Fruit fly (Drosophila melanogaster) whole organism, embryonic: Measurements from ENCODE around the gene Tim17a1.

Experiments used
- Aef1 ChIP-seq: fragments of 200-800 bp; sonication (Bioruptor generic); IDR thresholded peaks from 3 replicates; pipeline ENCODE4 v1.3.6; 2022; ENCODE audit warnings: missing biosample characterization, missing genetic modification characterization
- CG1024 ChIP-seq: fragments of 200-800 bp; sonication (Bioruptor generic); IDR thresholded peaks from 2 replicates; pipeline ENCODE4 v1.3.6; 2022; ENCODE audit warnings: missing biosample characterization, missing genetic modification characterization
- CG10654 ChIP-seq: fragments of 200-800 bp; sonication (Bioruptor generic); optimal IDR thresholded peaks from 2 replicates; lab custom pipeline; 2016; ENCODE audit warnings: missing biosample characterization, missing genetic modification characterization
- CG12071 ChIP-seq: fragments of 200-800 bp; sonication (Bioruptor generic); optimal IDR thresholded peaks from 3 replicates; lab custom pipeline; 2018; ENCODE audit warnings: missing biosample characterization, mild to moderate bottlenecking, missing genetic modification characterization
- CG14965 ChIP-seq: fragments of 200-800 bp; sonication (Bioruptor generic); optimal IDR thresholded peaks from 2 replicates; lab custom pipeline; 2016; ENCODE audit warnings: missing biosample characterization, missing genetic modification characterization, borderline replicate concordance
- CG15696 ChIP-seq: fragments of 200-800 bp; sonication (Bioruptor generic); optimal IDR thresholded peaks from 2 replicates; lab custom pipeline; 2019; ENCODE audit warnings: missing biosample characterization, mild to moderate bottlenecking, missing genetic modification characterization, moderate library complexity
- CG17361 ChIP-seq: fragments of 200-800 bp; sonication (Bioruptor generic); IDR thresholded peaks from 3 replicates; pipeline ENCODE4 v1.3.6; 2022; ENCODE audit warnings: missing biosample characterization, missing genetic modification characterization
- CG17612 ChIP-seq: fragments of 200-800 bp; sonication (Bioruptor generic); IDR thresholded peaks from 2 replicates; pipeline ENCODE4 v1.3.6; 2022; ENCODE audit warnings: missing biosample characterization, missing genetic modification characterization
- CG17912 ChIP-seq: fragments of 200-800 bp; sonication (Bioruptor generic); optimal IDR thresholded peaks from 2 replicates; lab custom pipeline; 2018; ENCODE audit warnings: missing biosample characterization, mild to moderate bottlenecking, missing genetic modification characterization
- CG18764 ChIP-seq: fragments of 200-800 bp; sonication (Bioruptor generic); optimal IDR thresholded peaks from 3 replicates; lab custom pipeline; 2016; ENCODE audit warnings: missing biosample characterization, missing genetic modification characterization
- CG2678 ChIP-seq: fragments of 200-800 bp; sonication (Bioruptor generic); optimal IDR thresholded peaks from 3 replicates; lab custom pipeline; 2019; ENCODE audit warnings: missing biosample characterization, mild to moderate bottlenecking, missing genetic modification characterization, moderate library complexity
- CG34224 ChIP-seq: fragments of 200-800 bp; sonication (Bioruptor generic); IDR thresholded peaks from 3 replicates; pipeline ENCODE4 v1.3.6; 2022; ENCODE audit warnings: missing biosample characterization, missing genetic modification characterization; ENCODE audit not compliant: partially characterized antibody
- CG3726 ChIP-seq: fragments of 200-800 bp; sonication (Bioruptor generic); IDR thresholded peaks from 3 replicates; pipeline ENCODE4, ENCODE4 v1.3.6; 2022; ENCODE audit warnings: missing biosample characterization, missing genetic modification characterization
- CG6813 ChIP-seq: fragments of 200-800 bp; sonication (Bioruptor generic); optimal IDR thresholded peaks from 2 replicates; lab custom pipeline; 2017; ENCODE audit warnings: missing biosample characterization, missing genetic modification characterization, mild to moderate bottlenecking, moderate library complexity, missing genetic modification reagents
- CG7556 ChIP-seq: fragments of 200-800 bp; sonication (Bioruptor generic); optimal IDR thresholded peaks from 2 replicates; lab custom pipeline; 2017; ENCODE audit warnings: missing biosample characterization, mild to moderate bottlenecking, missing genetic modification characterization
- CG7839 ChIP-seq: fragments of 200-800 bp; sonication (Bioruptor generic); optimal IDR thresholded peaks from 3 replicates; lab custom pipeline; 2018; ENCODE audit warnings: missing biosample characterization, mild to moderate bottlenecking, missing genetic modification characterization, moderate library complexity
- CG8290 ChIP-seq, 3 experiments: fragments of 200-800 bp; sonication (Bioruptor generic); optimal IDR thresholded peaks; 2 replicates each; lab custom pipeline; 2016 to 2019; ENCODE audit warnings: missing biosample characterization in 3 of 3, missing genetic modification characterization in 3 of 3, mild to moderate bottlenecking in 2 of 3, moderate library complexity in 1 of 3
- CG9727 ChIP-seq: fragments of 200-800 bp; sonication (Bioruptor generic); optimal IDR thresholded peaks from 3 replicates; lab custom pipeline; 2017; ENCODE audit warnings: missing biosample characterization, mild to moderate bottlenecking, missing genetic modification characterization
- Chrac-16 ChIP-seq: fragments of 200-800 bp; sonication (Bioruptor generic); optimal IDR thresholded peaks from 3 replicates; lab custom pipeline; 2016; ENCODE audit warnings: missing biosample characterization, missing genetic modification characterization
- D19A ChIP-seq: fragments of 200-800 bp; optimal IDR thresholded peaks from 3 replicates; lab custom pipeline; 2019; ENCODE audit warnings: missing biosample characterization, mild to moderate bottlenecking, missing genetic modification characterization, moderate library complexity
- Elba2 ChIP-seq: fragments of 200-800 bp; sonication (Bioruptor generic); optimal IDR thresholded peaks from 3 replicates; lab custom pipeline; 2016; ENCODE audit warnings: missing biosample characterization, missing genetic modification characterization
- Fer2 ChIP-seq: fragments of 200-800 bp; sonication (Bioruptor generic); optimal IDR thresholded peaks from 2 replicates; lab custom pipeline; 2018; ENCODE audit warnings: missing biosample characterization, mild to moderate bottlenecking, missing genetic modification characterization, moderate library complexity
- Fer3 ChIP-seq: fragments of 200-800 bp; sonication (Bioruptor generic); optimal IDR thresholded peaks from 2 replicates; lab custom pipeline; 2018; ENCODE audit warnings: missing biosample characterization, mild to moderate bottlenecking, missing genetic modification characterization, moderate library complexity
- Gug ChIP-seq: fragments of 200-800 bp; sonication (Bioruptor generic); IDR thresholded peaks from 4 replicates; pipeline ENCODE4 v1.3.6; 2022; ENCODE audit warnings: missing biosample characterization, missing genetic modification characterization
- H2.0 ChIP-seq: fragments of 200-800 bp; sonication (Bioruptor generic); IDR thresholded peaks from 2 replicates; pipeline ENCODE4 v1.3.6; 2022; ENCODE audit warnings: missing biosample characterization, missing genetic modification characterization
- MESR4 ChIP-seq: fragments of 200-800 bp; sonication (Bioruptor generic); optimal IDR thresholded peaks from 2 replicates; lab custom pipeline; 2018; ENCODE audit warnings: missing biosample characterization, mild to moderate bottlenecking, missing genetic modification characterization, moderate library complexity
- MTF-1 ChIP-seq: fragments of 200-800 bp; sonication (Bioruptor generic); optimal IDR thresholded peaks from 2 replicates; lab custom pipeline; 2018; ENCODE audit warnings: missing biosample characterization, mild to moderate bottlenecking, missing genetic modification characterization, borderline replicate concordance
- Optix ChIP-seq: fragments of 200-800 bp; sonication (Bioruptor generic); IDR thresholded peaks from 3 replicates; pipeline ENCODE4 v1.3.6; 2022; ENCODE audit warnings: missing biosample characterization, missing genetic modification characterization
- Poxn ChIP-seq: fragments of 200-800 bp; sonication (Bioruptor generic); IDR thresholded peaks from 2 replicates; pipeline ENCODE4 v1.3.6; 2022; ENCODE audit warnings: missing biosample characterization, missing genetic modification characterization
- Tbp ChIP-seq: fragments of >200 bp; optimal IDR thresholded peaks from 2 replicates; lab custom pipeline; 2018; ENCODE audit warnings: missing biosample characterization, missing genetic modification characterization
- abd-A ChIP-seq: fragments of 200-800 bp; sonication (Bioruptor generic); optimal IDR thresholded peaks from 3 replicates; lab custom pipeline; 2019; ENCODE audit warnings: missing biosample characterization, mild to moderate bottlenecking, missing genetic modification characterization, moderate library complexity
- ase ChIP-seq: fragments of 200-800 bp; sonication (Bioruptor generic); IDR thresholded peaks from 3 replicates; pipeline ENCODE4 v1.3.6; 2022; ENCODE audit warnings: missing biosample characterization, missing genetic modification characterization
- bcd ChIP-seq: fragments of 200-800 bp; sonication (Bioruptor generic); optimal IDR thresholded peaks from 2 replicates; lab custom pipeline; 2017; ENCODE audit warnings: missing biosample characterization, mild to moderate bottlenecking, missing genetic modification characterization
- cas ChIP-seq: fragments of 200-800 bp; sonication (Bioruptor generic); IDR thresholded peaks from 2 replicates; pipeline ENCODE4 v1.3.6; 2022; ENCODE audit warnings: missing biosample characterization, missing genetic modification characterization
- dysf ChIP-seq: fragments of 200-800 bp; sonication (Bioruptor generic); IDR thresholded peaks from 3 replicates; pipeline ENCODE4 v1.3.6; 2022; ENCODE audit warnings: missing biosample characterization, missing genetic modification characterization
- ftz-f1 ChIP-seq: fragments of 200-800 bp; sonication (Bioruptor generic); optimal IDR thresholded peaks from 2 replicates; lab custom pipeline; 2016; ENCODE audit warnings: missing biosample characterization, missing genetic modification characterization
- gcm ChIP-seq: fragments of 200-800 bp; sonication (Bioruptor generic); optimal IDR thresholded peaks from 2 replicates; lab custom pipeline; 2019; ENCODE audit warnings: missing biosample characterization, mild to moderate bottlenecking, missing genetic modification characterization, moderate library complexity
- gem ChIP-seq: fragments of 200-800 bp; sonication (Bioruptor generic); optimal IDR thresholded peaks from 2 replicates; lab custom pipeline; 2019; ENCODE audit warnings: missing biosample characterization, mild to moderate bottlenecking, missing genetic modification characterization, moderate library complexity
- lmd ChIP-seq: fragments of 200-800 bp; sonication (Bioruptor generic); IDR thresholded peaks from 2 replicates; pipeline ENCODE4 v1.3.6; 2022; ENCODE audit warnings: missing biosample characterization, missing genetic modification characterization
- nau ChIP-seq: fragments of 200-800 bp; sonication (Bioruptor generic); optimal IDR thresholded peaks from 3 replicates; lab custom pipeline; 2017; ENCODE audit warnings: missing biosample characterization, mild to moderate bottlenecking, missing genetic modification characterization, missing genetic modification reagents
- pb ChIP-seq: fragments of 200-800 bp; sonication (Bioruptor generic); optimal IDR thresholded peaks from 3 replicates; lab custom pipeline; 2016; ENCODE audit warnings: missing biosample characterization, missing genetic modification characterization
- ro ChIP-seq: fragments of 200-800 bp; sonication (Bioruptor generic); IDR thresholded peaks from 2 replicates; pipeline ENCODE4 v1.3.6; 2022; ENCODE audit warnings: missing biosample characterization, missing genetic modification characterization
- shn ChIP-seq: fragments of 200-800 bp; sonication (Bioruptor generic); optimal IDR thresholded peaks from 3 replicates; lab custom pipeline; 2016; ENCODE audit warnings: missing biosample characterization, missing genetic modification characterization
- sqz ChIP-seq: fragments of 200-800 bp; sonication (Bioruptor generic); optimal IDR thresholded peaks from 3 replicates; lab custom pipeline; 2018; ENCODE audit warnings: missing biosample characterization, mild to moderate bottlenecking, missing genetic modification characterization
- unc-4 ChIP-seq: fragments of 200-800 bp; sonication (Bioruptor generic); IDR thresholded peaks from 2 replicates; pipeline ENCODE4 v1.3.6; 2022; ENCODE audit warnings: missing biosample characterization, missing genetic modification characterization; ENCODE audit not compliant: partially characterized antibody
- vfl ChIP-seq: fragments of 200-800 bp; sonication (Bioruptor generic); optimal IDR thresholded peaks from 2 replicates; lab custom pipeline; 2016; ENCODE audit warnings: missing biosample characterization, missing genetic modification characterization

Tim17a1 gene

dm6 chr3R:12345989-12346388 lies 18.5 kb downstream of the Tim17a1 start (continued):
- TF ChIP-seq ftz-f1 (GFP tag; lab: Kevin White, UChicago) (no peak), CG7556 (GFP tag; lab: Kevin White, UChicago) (peak; percentile 14), CG17361 (0 out of 3 replicates have a peak, but pooled peaks have one; percentile 36), CG10654 (no peak), nau (no peak), Fer3 (tag; lab: Kevin White, UChicago) (no peak), CG34224 (GFP tag; lab: Robert Waterston, UW) (no peak), CG17612 (GFP tag; lab: Robert Waterston, UW) (no peak), gcm (GFP tag; lab: Kevin White, UChicago) (no peak), CG14965 (GFP tag; lab: Kevin White, UChicago) (no peak)

dm6 chr3R:12344914-12345549 lies 19.4 kb downstream of the Tim17a1 start:
- TF ChIP-seq sqz (GFP tag; lab: Kevin White, UChicago) (peak; percentile 12), Poxn (GFP tag; lab: Robert Waterston, UW) (no peak), gem (tag; lab: Kevin White, UChicago) (peak; percentile 17), D19A (tag; lab: Kevin White, UChicago) (peak; percentile 68), CG8290 (GFP tag; optimal IDR thresholded peaks at IDR 0.05; lab: Kevin White, UChicago) (peak; percentile 94), CG8290 (tag; optimal IDR thresholded peaks at IDR 0.05; lab: Kevin White, UChicago) (peak in 1 of 2 experiments; percentile 81), CG17612 (GFP tag; lab: Robert Waterston, UW) (peak; percentile 89), CG18764 (GFP tag; lab: Kevin White, UChicago) (no peak)

- no peak for TF ChIP-seq unc-4 (GFP tag; lab: Robert Waterston, UW)
- no peak for TF ChIP-seq CG1024 (GFP tag; lab: Robert Waterston, UW)
- TF ChIP-seq CG15696 (tag; lab: Kevin White, UChicago): no peak
- TF ChIP-seq CG2678 (tag; lab: Kevin White, UChicago): no peak
- TF ChIP-seq MESR4 (GFP tag; lab: Kevin White, UChicago): no peak
- no peak for TF ChIP-seq Optix (GFP tag; lab: Robert Waterston, UW)
- TF ChIP-seq H2.0 (GFP tag; lab: Robert Waterston, UW): no peak
- TF ChIP-seq CG7839 (tag; lab: Kevin White, UChicago): no peak
- no peak for TF ChIP-seq CG9727 (GFP tag; lab: Kevin White, UChicago)
- no peak for TF ChIP-seq dysf (GFP tag; lab: Robert Waterston, UW)
- TF ChIP-seq CG6813: no peak
- no peak for TF ChIP-seq Elba2 (GFP tag; lab: Kevin White, UChicago)
- TF ChIP-seq CG3726 (GFP tag; lab: Robert Waterston, UW): no peak
Measured at dm6 chr3R:12341374-12341773, 23.1 kb downstream of the Tim17a1 start, which contains the start of gene Sgsf. Sgsf (plus strand) TSS chr3R:12341674.

dm6 chr3R:12329827-12330226 lies 34.7 kb downstream of the Tim17a1 start:
- no peak for TF ChIP-seq Fer2 (tag; lab: Kevin White, UChicago)
- no peak for TF ChIP-seq CG12071
- TF ChIP-seq ro (GFP tag; lab: Robert Waterston, UW): no peak
- TF ChIP-seq pb: no peak
- TF ChIP-seq CG7556 (GFP tag; lab: Kevin White, UChicago): no peak
- peak; percentile 43 for TF ChIP-seq abd-A (tag; lab: Kevin White, UChicago)
- TF ChIP-seq MTF-1 (GFP tag; lab: Kevin White, UChicago): no peak
- no peak for TF ChIP-seq shn (GFP tag; lab: Kevin White, UChicago)
- TF ChIP-seq bcd (GFP tag; lab: Kevin White, UChicago): no peak
- no peak for TF ChIP-seq CG17912 (GFP tag; lab: Kevin White, UChicago)
- no peak for TF ChIP-seq ase
- TF ChIP-seq Aef1 (GFP tag; lab: Robert Waterston, UW): no peak
- TF ChIP-seq cas (GFP tag; lab: Robert Waterston, UW): no peak
- TF ChIP-seq Gug (GFP tag; lab: Robert Waterston, UW): no peak
- TF ChIP-seq Tbp (GFP tag; lab: Kevin White, UChicago): no peak
- TF ChIP-seq vfl (GFP tag; lab: Kevin White, UChicago): no peak
- TF ChIP-seq lmd: no peak
- TF ChIP-seq Chrac-16 (GFP tag; lab: Kevin White, UChicago): no peak
